Worm (Caenorhabditis elegans) whole organism, L4/young adult: ENCODE results near the gene slc-17.7.

Experiments used
- W03F9.2 ChIP-seq: fragments of 150-350 bp; optimal IDR thresholded peaks from 2 replicates; lab custom pipeline; 2014; ENCODE audit warnings: missing biosample characterization, missing genetic modification characterization
- dao-5 ChIP-seq: sonication (generic microtip); optimal IDR thresholded peaks from 2 replicates; lab custom pipeline; 2016; ENCODE audit warnings: missing genotype, missing genetic modification characterization, moderate library complexity, missing compliant biosample characterization
- him-1 ChIP-seq: sonication (generic microtip); optimal IDR thresholded peaks from 2 replicates; lab custom pipeline; 2016; ENCODE audit warnings: missing genotype, missing genetic modification reagents, missing genetic modification characterization, missing compliant biosample characterization

DNA sequence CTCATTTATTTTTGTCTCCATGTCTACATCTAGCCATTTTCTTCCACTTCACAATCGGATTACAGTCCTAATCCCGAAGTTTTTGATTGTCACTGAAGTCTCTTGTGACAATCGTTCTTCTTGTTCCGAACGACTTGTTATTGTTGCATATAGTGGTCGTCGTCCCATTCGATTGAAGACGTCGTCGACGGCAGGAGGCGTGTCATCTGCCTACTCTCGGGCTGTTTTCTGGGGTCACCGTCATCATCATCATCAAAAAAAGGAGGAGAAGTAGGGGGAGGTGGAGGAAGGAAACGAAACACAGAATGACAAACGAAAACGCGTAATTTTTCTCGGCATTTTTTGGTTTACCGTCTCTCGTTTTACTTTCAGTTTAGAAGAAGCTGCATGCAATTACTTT is 38.8 kb upstream of the slc-17.7 start, which contains the start of gene F44A2.3:
- no peak for TF ChIP-seq him-1
- TF ChIP-seq dao-5 (tag; lab: Kevin White, UChicago): no peak
- no peak for TF ChIP-seq W03F9.2
